Worm (Caenorhabditis elegans) whole organism, L1 larva: ENCODE data around the gene tag-342.

Experiments
- C16A3.4 ChIP-seq: fragments of 150-350 bp; optimal IDR thresholded peaks from 2 replicates; lab custom pipeline; 2014; ENCODE audit warnings: missing biosample characterization, missing genetic modification characterization
- F16B12.6 ChIP-seq: fragments of 150-350 bp; optimal IDR thresholded peaks from 2 replicates; lab custom pipeline; 2014; ENCODE audit warnings: missing biosample characterization, missing genetic modification characterization
- aha-1 ChIP-seq: fragments of 150-350 bp; optimal IDR thresholded peaks from 2 replicates; lab custom pipeline; 2014; ENCODE audit warnings: missing biosample characterization, missing genetic modification characterization
- alr-1 ChIP-seq: fragments of 200-800 bp; sonication (Bioruptor generic); optimal IDR thresholded peaks from 2 replicates; lab custom pipeline; 2018; ENCODE audit warnings: borderline replicate concordance, mild to moderate bottlenecking, missing genetic modification characterization, missing compliant biosample characterization
- aly-2 ChIP-seq: fragments of 150-350 bp; optimal IDR thresholded peaks from 2 replicates; lab custom pipeline; 2014; ENCODE audit warnings: missing biosample characterization, missing genetic modification characterization
- blmp-1 ChIP-seq: fragments of 150-350 bp; optimal IDR thresholded peaks from 2 replicates; lab custom pipeline; 2014; ENCODE audit warnings: missing biosample characterization, missing genetic modification characterization
- ceh-63 ChIP-seq: fragments of 200-800 bp; sonication (Bioruptor generic); optimal IDR thresholded peaks from 2 replicates; lab custom pipeline; 2018; ENCODE audit warnings: mild to moderate bottlenecking, missing genetic modification characterization, missing compliant biosample characterization
- ceh-88 ChIP-seq: fragments of 200-800 bp; sonication (Bioruptor generic); IDR thresholded peaks from 2 replicates; pipeline ENCODE4 v1.3.6; 2022; ENCODE audit warnings: missing genetic modification characterization, missing compliant biosample characterization
- ces-1 ChIP-seq: fragments of 150-350 bp; optimal IDR thresholded peaks from 2 replicates; lab custom pipeline; 2014; ENCODE audit warnings: missing biosample characterization, missing genetic modification reagents, missing genetic modification characterization
- efl-1 ChIP-seq, 4 experiments: fragments of 150-350 bp; optimal IDR thresholded peaks in 3 of 4; peaks in 1 of 4; 1 replicate in 1 of 4; 2 replicates in 3 of 4; lab custom pipeline; 2014; ENCODE audit warnings: missing biosample characterization in 2 of 4, missing genetic modification characterization in 2 of 4, missing genetic modification reagents in 2 of 4
- egl-13 ChIP-seq: sonication (generic microtip); optimal IDR thresholded peaks from 2 replicates; lab custom pipeline; 2016; ENCODE audit warnings: missing genotype, missing genetic modification reagents, missing genetic modification characterization, missing compliant biosample characterization
- egl-27 ChIP-seq, 2 experiments: fragments of 150-350 bp in 1 of 2; sonication (generic microtip); optimal IDR thresholded peaks; 3 replicates each; lab custom pipeline; 2017 to 2018; ENCODE audit warnings: missing biosample characterization in 2 of 2, missing genetic modification characterization in 2 of 2, missing genetic modification reagents in 2 of 2
- elt-2 ChIP-seq: sonication (generic microtip); optimal IDR thresholded peaks from 2 replicates; lab custom pipeline; 2016; ENCODE audit warnings: missing genetic modification characterization, mild to moderate bottlenecking, inconsistent platforms, missing compliant biosample characterization, missing genetic modification reagents
- elt-3 ChIP-seq, 6 experiments: fragments of 150-350 bp in 1 of 6; sonication (generic microtip); optimal IDR thresholded peaks; 2 replicates each; lab custom pipeline; 2017 to 2018; ENCODE audit warnings: missing biosample characterization in 6 of 6, missing genetic modification characterization in 6 of 6, inconsistent platforms in 1 of 6
- fkh-8 ChIP-seq: sonication (generic microtip); optimal IDR thresholded peaks from 2 replicates; lab custom pipeline; 2016; ENCODE audit warnings: mild to moderate bottlenecking, missing genetic modification characterization, missing compliant biosample characterization
- fos-1 ChIP-seq: fragments of 150-350 bp; optimal IDR thresholded peaks from 2 replicates; lab custom pipeline; 2014; ENCODE audit warnings: missing biosample characterization, missing genetic modification characterization
- hlh-4 ChIP-seq: sonication (generic microtip); optimal IDR thresholded peaks from 2 replicates; lab custom pipeline; 2016; ENCODE audit warnings: mild to moderate bottlenecking, missing genetic modification characterization, missing compliant biosample characterization
- hpl-2 ChIP-seq: fragments of 150-350 bp; optimal IDR thresholded peaks from 2 replicates; lab custom pipeline; 2014; ENCODE audit warnings: missing biosample characterization, missing genetic modification reagents, missing genetic modification characterization
- irx-1 ChIP-seq: sonication (generic microtip); optimal IDR thresholded peaks from 2 replicates; lab custom pipeline; 2016; ENCODE audit warnings: missing genetic modification characterization, missing compliant biosample characterization
- jun-1 ChIP-seq: fragments of 150-350 bp; optimal IDR thresholded peaks from 2 replicates; lab custom pipeline; 2014; ENCODE audit warnings: missing biosample characterization, missing genetic modification reagents, missing genetic modification characterization
- lin-14 ChIP-seq: fragments of 200-800 bp; sonication (Bioruptor generic); optimal IDR thresholded peaks from 2 replicates; lab custom pipeline; 2018; ENCODE audit warnings: mild to moderate bottlenecking, missing genetic modification characterization, moderate library complexity, missing compliant biosample characterization
- lin-35 ChIP-seq, 2 experiments: fragments of 150-350 bp; optimal IDR thresholded peaks; 2 replicates each; lab custom pipeline; 2014; ENCODE audit warnings: missing biosample characterization in 2 of 2, missing genetic modification characterization in 2 of 2, missing genetic modification reagents in 2 of 2
- lin-39 ChIP-seq: fragments of 150-350 bp; optimal IDR thresholded peaks from 2 replicates; lab custom pipeline; 2014; ENCODE audit warnings: missing biosample characterization, missing genetic modification reagents, missing genetic modification characterization
- mab-9 ChIP-seq: fragments of 200-800 bp; sonication (Bioruptor generic); IDR thresholded peaks from 2 replicates; pipeline ENCODE4 v1.3.6; 2022; ENCODE audit warnings: missing genetic modification reagents, missing genetic modification characterization, missing compliant biosample characterization
- mdl-1 ChIP-seq, 2 experiments: fragments of 150-350 bp; optimal IDR thresholded peaks; 2 replicates each; lab custom pipeline; 2014 to 2017; ENCODE audit warnings: missing biosample characterization in 2 of 2, missing genetic modification characterization in 2 of 2, inconsistent platforms in 1 of 2
- mef-2 ChIP-seq: fragments of 150-350 bp; optimal IDR thresholded peaks from 2 replicates; lab custom pipeline; 2014; ENCODE audit warnings: missing biosample characterization, missing genetic modification characterization
- nhr-12 ChIP-seq: sonication (generic microtip); optimal IDR thresholded peaks from 2 replicates; lab custom pipeline; 2017; ENCODE audit warnings: missing biosample characterization, missing genetic modification characterization
- nhr-71 ChIP-seq: sonication (generic microtip); optimal IDR thresholded peaks from 2 replicates; lab custom pipeline; 2016; ENCODE audit warnings: mild to moderate bottlenecking, missing genetic modification characterization, moderate library complexity, missing compliant biosample characterization
- nhr-76 ChIP-seq: sonication (generic microtip); optimal IDR thresholded peaks from 2 replicates; lab custom pipeline; 2017; ENCODE audit warnings: missing biosample characterization, missing genetic modification characterization
- nhr-84 ChIP-seq: sonication (generic microtip); optimal IDR thresholded peaks from 2 replicates; lab custom pipeline; 2017; ENCODE audit warnings: missing biosample characterization, missing genetic modification characterization
- nhr-90 ChIP-seq: sonication (generic microtip); optimal IDR thresholded peaks from 2 replicates; lab custom pipeline; 2016; ENCODE audit warnings: mild to moderate bottlenecking, missing genetic modification characterization, missing compliant biosample characterization; ENCODE audit not compliant: poor library complexity
- pqm-1 ChIP-seq: sonication (generic microtip); optimal IDR thresholded peaks from 3 replicates; lab custom pipeline; 2017; ENCODE audit warnings: missing biosample characterization, missing genetic modification characterization
- rnt-1 ChIP-seq: sonication (generic microtip); optimal IDR thresholded peaks from 2 replicates; lab custom pipeline; 2016; ENCODE audit warnings: mild to moderate bottlenecking, missing genetic modification characterization, moderate library complexity, missing compliant biosample characterization
- snpc-4 ChIP-seq: fragments of 150-350 bp; optimal IDR thresholded peaks from 2 replicates; lab custom pipeline; 2014; ENCODE audit warnings: missing biosample characterization, missing genetic modification characterization
- snu-23 ChIP-seq: sonication (generic microtip); optimal IDR thresholded peaks from 2 replicates; lab custom pipeline; 2016; ENCODE audit warnings: missing genetic modification characterization, missing compliant biosample characterization
- sox-4 ChIP-seq: sonication (generic microtip); optimal IDR thresholded peaks from 2 replicates; lab custom pipeline; 2016; ENCODE audit warnings: missing genetic modification characterization, missing compliant biosample characterization
- sup-37 ChIP-seq: fragments of 200-800 bp; sonication (Bioruptor generic); optimal IDR thresholded peaks from 2 replicates; lab custom pipeline; 2018; ENCODE audit warnings: mild to moderate bottlenecking, missing genetic modification characterization, missing compliant biosample characterization
- tlp-1 ChIP-seq: fragments of 150-350 bp; optimal IDR thresholded peaks from 2 replicates; lab custom pipeline; 2014; ENCODE audit warnings: missing biosample characterization, missing genetic modification characterization
- unc-130 ChIP-seq: fragments of 150-350 bp; optimal IDR thresholded peaks from 2 replicates; lab custom pipeline; 2017; ENCODE audit warnings: missing biosample characterization, missing genetic modification characterization, inconsistent platforms
- unc-30 ChIP-seq: sonication (generic microtip); optimal IDR thresholded peaks from 2 replicates; lab custom pipeline; 2017; ENCODE audit warnings: missing biosample characterization, missing genetic modification characterization
- unc-86 ChIP-seq: sonication (generic microtip); optimal IDR thresholded peaks from 2 replicates; lab custom pipeline; 2016; ENCODE audit warnings: missing genetic modification characterization, missing compliant biosample characterization
- zag-1 ChIP-seq: fragments of 150-350 bp; optimal IDR thresholded peaks from 2 replicates; lab custom pipeline; 2014; ENCODE audit warnings: missing biosample characterization, missing genetic modification characterization
- ztf-4 ChIP-seq: fragments of 150-350 bp; optimal IDR thresholded peaks from 2 replicates; lab custom pipeline; 2014; ENCODE audit warnings: missing biosample characterization, missing genetic modification characterization

The tag-342 gene

DNA sequence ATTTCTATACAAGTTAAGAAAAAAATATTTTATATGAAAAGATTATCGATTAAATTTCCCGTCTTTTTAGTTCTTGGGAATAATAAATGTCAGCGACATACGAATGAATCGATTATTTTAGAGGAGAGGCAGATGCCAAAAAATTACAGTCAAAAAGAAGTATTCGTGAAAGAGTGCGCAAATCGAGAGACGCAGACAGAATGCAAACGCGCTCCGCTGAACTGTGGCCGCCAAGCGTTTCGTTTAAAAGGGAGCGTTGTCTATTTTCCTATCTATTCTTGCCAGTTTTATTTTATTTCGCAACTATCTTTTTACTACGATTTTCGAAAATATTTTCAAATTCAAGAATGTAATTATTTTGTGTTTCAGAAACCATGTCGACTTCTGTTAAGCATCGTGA, 862 bp upstream of the tag-342 start, which contains the start of gene baf-1 (continued):
- no peak for TF ChIP-seq egl-13 (tag; lab: Kevin White, UChicago)
- no peak for TF ChIP-seq nhr-76 (tag; lab: Kevin White, UChicago)
- peak in 1 of 2 experiments; percentile 3 for TF ChIP-seq mdl-1 (tag; optimal IDR thresholded peaks at IDR 0.05; lab: Kevin White, UChicago)
- TF ChIP-seq elt-3 (tag; optimal IDR thresholded peaks at IDR 0.05; lab: Kevin White, UChicago): peak in 1 of 6 experiments; percentile 54
- TF ChIP-seq elt-2 (tag; lab: Kevin White, UChicago): peak; percentile 64
- TF ChIP-seq nhr-90 (tag; lab: Kevin White, UChicago): peak; percentile 77
- TF ChIP-seq nhr-12 (tag; lab: Kevin White, UChicago): no peak
- no peak for TF ChIP-seq mef-2 (tag; lab: Kevin White, UChicago)
- TF ChIP-seq C16A3.4 (tag; lab: Kevin White, UChicago): peak; percentile 50
- peak; percentile 72 to 83 for TF ChIP-seq lin-35 (GFP tag; optimal IDR thresholded peaks at IDR 0.05; lab: Kevin White, UChicago)

- no peak for TF ChIP-seq ceh-88
- TF ChIP-seq fkh-8: no peak
- TF ChIP-seq egl-27 (tag; optimal IDR thresholded peaks at IDR 0.05; lab: Kevin White, UChicago): no peak
- no peak for TF ChIP-seq ceh-63 (GFP tag; lab: Kevin White, UChicago)
- TF ChIP-seq ces-1 (GFP tag; lab: Kevin White, UChicago): no peak
- TF ChIP-seq aha-1 (tag; lab: Kevin White, UChicago): no peak
- TF ChIP-seq nhr-71: no peak
- TF ChIP-seq F16B12.6 (tag; lab: Kevin White, UChicago): no peak
- no peak for TF ChIP-seq zag-1 (tag; lab: Kevin White, UChicago)
- TF ChIP-seq unc-86: no peak
- no peak for TF ChIP-seq unc-130 (tag; lab: Kevin White, UChicago)
- TF ChIP-seq nhr-90 (tag; lab: Kevin White, UChicago): no peak
- TF ChIP-seq ztf-4 (tag; lab: Kevin White, UChicago): no peak
- no peak for TF ChIP-seq rnt-1 (tag; lab: Kevin White, UChicago)
- no peak for TF ChIP-seq nhr-84 (tag; lab: Kevin White, UChicago)
- TF ChIP-seq mab-9 (GFP tag; lab: Robert Waterston, UW): no peak
- TF ChIP-seq irx-1 (tag; lab: Kevin White, UChicago): no peak
Measured at ce11 chrIII:9471996-9472395, 4.0 kb downstream of the tag-342 start.

DNA sequence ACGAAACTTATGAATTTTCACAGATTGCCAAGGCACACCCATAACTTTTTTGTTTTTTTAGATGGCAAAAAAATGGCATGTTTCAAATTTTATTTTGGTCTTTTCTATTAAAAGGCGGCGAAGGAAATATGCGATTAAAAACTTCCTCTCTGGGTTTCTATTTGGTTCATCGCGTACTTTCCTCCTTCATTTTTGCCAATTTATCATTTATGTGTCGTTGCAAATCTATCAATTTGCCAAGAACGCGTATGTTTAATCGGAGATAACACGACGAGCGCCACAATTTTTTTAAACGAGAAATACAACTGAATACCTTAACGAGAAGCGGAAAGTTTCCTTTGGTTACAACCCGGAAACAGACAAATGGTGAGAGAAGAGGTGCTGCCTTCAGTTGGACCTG, 4.5 kb downstream of the tag-342 start:
- TF ChIP-seq snu-23 (no peak), elt-3 (tag; optimal IDR thresholded peaks at IDR 0.05; lab: Kevin White, UChicago) (no peak), mdl-1 (tag; optimal IDR thresholded peaks at IDR 0.05; lab: Kevin White, UChicago) (no peak), tlp-1 (tag; lab: Kevin White, UChicago) (no peak), alr-1 (tag; lab: Kevin White, UChicago) (no peak)
- TF ChIP-seq, all 84 proteins: peak for 0

- TF ChIP-seq ztf-4 (tag; lab: Kevin White, UChicago) (no peak), lin-39 (no peak), snpc-4 (tag; lab: Kevin White, UChicago) (no peak), aly-2 (tag; lab: Kevin White, UChicago) (no peak), lin-14 (GFP tag; lab: Kevin White, UChicago) (peak; percentile 23), nhr-71 (no peak), elt-3 (tag; optimal IDR thresholded peaks at IDR 0.05; lab: Kevin White, UChicago) (peak in 1 of 6 experiments; percentile 26), nhr-90 (tag; lab: Kevin White, UChicago) (no peak), efl-1 (optimal IDR thresholded peaks at IDR 0.05; lab: Kevin White, UChicago) (no peak), efl-1 (GFP tag; optimal IDR thresholded peaks at IDR 0.05 in 1 of 2; lab: Kevin White, UChicago) (peak in 1 of 2 experiments; percentile 56), pqm-1 (tag; lab: Kevin White, UChicago) (peak; percentile 60), sox-4 (tag; lab: Kevin White, UChicago) (no peak), sup-37 (GFP tag; lab: Kevin White, UChicago) (no peak), hpl-2 (GFP tag; lab: Kevin White, UChicago) (no peak), egl-13 (tag; lab: Kevin White, UChicago) (no peak), unc-30 (tag; lab: Kevin White, UChicago) (no peak), elt-2 (tag; lab: Kevin White, UChicago) (no peak), fos-1 (tag; lab: Kevin White, UChicago) (no peak), nhr-84 (tag; lab: Kevin White, UChicago) (no peak), jun-1 (tag; lab: Kevin White, UChicago) (peak; percentile 16), aha-1 (tag; lab: Kevin White, UChicago) (no peak), blmp-1 (tag; lab: Kevin White, UChicago) (peak; percentile 16), tlp-1 (tag; lab: Kevin White, UChicago) (no peak), mab-9 (GFP tag; lab: Robert Waterston, UW) (no peak), hlh-4 (no peak), alr-1 (tag; lab: Kevin White, UChicago) (no peak)
Measured at ce11 chrIII:9474501-9474900, 6.5 kb downstream of the tag-342 start.
